Fruit fly (Drosophila melanogaster): ENCODE measurements around the gene me31B.

The me31B gene

dm6 chr2L:10238726-10239652 lies at the start of gene me31B:
Gene me31B, plus strand, starts transcription at chr2L:10239341.
- TF ChIP-seq noc (tag; optimal IDR thresholded peaks at IDR 0.05), result no peak

dm6 chr2L:10191396-10191795 lies 47.7 kb upstream of the me31B start, which contains the start of gene Fum4:
Gene Fum4, minus strand, starts transcription at chr2L:10191496.
- TF ChIP-seq noc (tag; optimal IDR thresholded peaks at IDR 0.05), result no peak

- TF ChIP-seq noc (tag; optimal IDR thresholded peaks at IDR 0.05), result no peak
Observed at dm6 chr2L:10198911-10199310, 40.2 kb upstream of the me31B start, which contains the start of gene Sur. Gene Sur, minus strand, starts transcription at chr2L:10199117.

- peak; percentile 88 for TF ChIP-seq noc (tag; optimal IDR thresholded peaks at IDR 0.05)
Observed at dm6 chr2L:10200847-10201246, 38.3 kb upstream of the me31B start, which contains the start of the genes Ripalpha and RpL7. Gene Ripalpha, minus strand, starts transcription at chr2L:10200974. Gene RpL7, plus strand, starts transcription at chr2L:10201004.

DNA sequence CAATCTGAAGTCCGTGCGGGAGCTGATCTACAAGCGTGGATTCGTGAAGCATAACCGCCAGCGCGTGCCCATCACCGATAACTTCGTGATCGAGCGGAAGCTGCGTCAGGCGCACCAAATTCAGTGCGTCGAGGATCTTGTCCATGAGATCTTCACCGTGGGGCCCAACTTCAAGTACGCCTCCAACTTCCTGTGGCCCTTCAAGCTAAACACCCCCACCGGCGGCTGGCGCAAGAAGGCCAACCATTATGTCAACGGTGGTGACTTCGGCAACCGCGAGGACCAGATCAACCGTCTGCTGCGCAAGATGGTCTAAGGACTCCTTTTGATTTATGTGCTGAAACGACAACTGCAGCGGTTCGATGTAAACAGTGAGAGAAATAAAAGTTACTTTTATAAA lies 37.4 kb upstream of the me31B start:
- TF ChIP-seq noc (tag; optimal IDR thresholded peaks at IDR 0.05), result no peak

DNA sequence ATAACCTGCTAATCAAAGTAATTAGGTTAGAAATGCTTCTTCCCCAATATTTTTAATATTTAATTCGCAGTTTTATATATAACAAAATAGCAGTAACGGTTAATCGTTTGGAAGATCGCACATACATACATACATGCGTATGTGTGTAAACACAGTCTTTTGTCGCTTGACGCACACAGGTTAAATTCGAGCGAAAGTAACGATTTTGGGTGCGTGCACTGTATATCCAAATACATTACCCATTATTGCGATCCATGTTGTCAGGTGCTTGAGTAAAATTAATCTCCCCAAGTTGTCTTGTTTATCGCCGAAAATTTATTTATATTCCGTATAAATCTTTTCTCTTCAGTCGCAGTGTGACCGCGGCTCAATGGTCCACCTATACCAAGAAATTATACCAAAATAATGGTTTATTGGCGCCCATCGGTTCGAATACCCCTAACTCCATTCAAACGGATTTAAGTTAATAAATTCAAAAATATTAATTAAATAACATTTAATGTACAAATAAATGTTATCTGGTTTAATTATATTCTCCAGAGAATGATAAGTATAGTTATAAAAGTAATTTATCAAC lies 35.1 kb upstream of the me31B start, which contains the start of gene CG34159:
TSS of gene CG34159 (minus strand) at position 385 of the 577 bp plus-strand sequence.
- peak; percentile 13 for TF ChIP-seq noc (tag; optimal IDR thresholded peaks at IDR 0.05)

DNA sequence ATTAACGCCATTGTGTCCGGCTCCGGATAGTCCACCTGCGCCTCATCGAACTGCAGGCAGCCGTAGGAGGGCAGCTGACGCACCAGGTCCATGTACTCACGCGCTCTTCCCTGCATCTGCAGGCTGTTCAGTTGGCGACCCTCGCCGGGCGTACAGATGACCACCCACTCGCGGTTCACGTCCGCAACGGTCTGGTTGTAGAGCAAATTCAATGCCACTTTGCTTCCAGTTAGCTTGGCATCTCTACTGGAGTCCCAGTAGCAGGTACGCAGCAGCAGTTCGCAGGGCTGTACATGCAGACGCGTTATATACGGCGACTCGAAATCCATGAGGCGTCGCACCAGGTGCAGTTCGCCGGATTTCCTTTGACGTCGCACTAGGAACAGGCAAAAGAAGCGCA lies 33.2 kb upstream of the me31B start:
- no peak for TF ChIP-seq noc (tag; optimal IDR thresholded peaks at IDR 0.05)

- no peak for TF ChIP-seq noc (tag; optimal IDR thresholded peaks at IDR 0.05)
Observed at dm6 chr2L:10206633-10207162, 32.4 kb upstream of the me31B start, which contains the start of gene Snx17. Gene Snx17, minus strand, starts transcription at chr2L:10206961.

dm6 chr2L:10208799-10209794 lies 30.0 kb upstream of the me31B start, which contains the start of gene CG5731:
Gene CG5731, minus strand, starts transcription at chr2L:10209744.
- no peak for TF ChIP-seq noc (tag; optimal IDR thresholded peaks at IDR 0.05)

DNA sequence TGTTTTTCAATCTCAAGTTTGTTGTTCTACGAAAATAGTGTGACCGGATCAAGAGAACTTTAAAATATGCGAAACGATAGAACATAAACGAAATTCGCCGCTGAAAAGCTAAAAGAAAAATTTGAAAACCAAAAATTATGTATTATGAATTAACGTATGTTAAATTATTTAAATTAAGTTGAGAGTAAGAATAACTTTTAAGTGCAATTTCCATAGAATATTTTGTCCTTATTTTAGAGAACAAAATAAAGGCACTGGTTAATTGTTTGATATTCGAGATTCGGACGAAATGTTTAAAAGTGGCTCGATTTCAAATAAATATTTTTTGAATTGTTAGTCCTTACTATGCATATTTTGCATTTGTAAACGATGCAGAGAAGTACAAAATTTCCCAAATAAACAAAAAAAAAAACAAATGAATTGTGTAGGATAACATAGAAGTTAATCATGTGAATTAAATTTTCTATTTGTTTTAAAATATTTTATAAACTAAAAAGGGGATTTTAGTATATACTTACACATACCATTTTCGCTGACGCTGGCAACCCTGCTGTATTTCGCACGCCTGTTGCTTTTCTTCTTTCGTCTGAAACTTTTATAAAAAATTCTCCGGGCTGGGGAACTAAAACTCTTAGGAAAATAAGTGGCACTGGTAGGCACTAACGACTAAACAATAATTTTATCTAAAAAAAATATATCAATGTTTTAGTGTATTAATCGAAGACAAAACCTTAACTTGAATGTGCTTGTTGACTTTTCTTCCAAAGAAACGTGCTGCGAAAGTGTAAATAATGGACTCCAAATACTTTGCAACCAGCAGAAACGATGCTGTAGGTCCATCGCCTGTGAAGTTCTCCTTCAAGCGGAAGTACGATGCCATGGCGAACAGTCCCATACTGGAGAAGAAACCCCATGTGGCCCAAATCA lies 28.2 kb upstream of the me31B start, which contains the start of the genes CG5727 and ath:
TSS of gene CG5727 (minus strand) at position 51 of the 927 bp plus-strand sequence.
TSS of gene ath (plus strand) at position 513 of the 927 bp plus-strand sequence.
- TF ChIP-seq noc (tag; optimal IDR thresholded peaks at IDR 0.05), result no peak

- TF ChIP-seq noc (tag; optimal IDR thresholded peaks at IDR 0.05), result no peak
Observed at dm6 chr2L:10220010-10220409, 19.1 kb upstream of the me31B start.

DNA sequence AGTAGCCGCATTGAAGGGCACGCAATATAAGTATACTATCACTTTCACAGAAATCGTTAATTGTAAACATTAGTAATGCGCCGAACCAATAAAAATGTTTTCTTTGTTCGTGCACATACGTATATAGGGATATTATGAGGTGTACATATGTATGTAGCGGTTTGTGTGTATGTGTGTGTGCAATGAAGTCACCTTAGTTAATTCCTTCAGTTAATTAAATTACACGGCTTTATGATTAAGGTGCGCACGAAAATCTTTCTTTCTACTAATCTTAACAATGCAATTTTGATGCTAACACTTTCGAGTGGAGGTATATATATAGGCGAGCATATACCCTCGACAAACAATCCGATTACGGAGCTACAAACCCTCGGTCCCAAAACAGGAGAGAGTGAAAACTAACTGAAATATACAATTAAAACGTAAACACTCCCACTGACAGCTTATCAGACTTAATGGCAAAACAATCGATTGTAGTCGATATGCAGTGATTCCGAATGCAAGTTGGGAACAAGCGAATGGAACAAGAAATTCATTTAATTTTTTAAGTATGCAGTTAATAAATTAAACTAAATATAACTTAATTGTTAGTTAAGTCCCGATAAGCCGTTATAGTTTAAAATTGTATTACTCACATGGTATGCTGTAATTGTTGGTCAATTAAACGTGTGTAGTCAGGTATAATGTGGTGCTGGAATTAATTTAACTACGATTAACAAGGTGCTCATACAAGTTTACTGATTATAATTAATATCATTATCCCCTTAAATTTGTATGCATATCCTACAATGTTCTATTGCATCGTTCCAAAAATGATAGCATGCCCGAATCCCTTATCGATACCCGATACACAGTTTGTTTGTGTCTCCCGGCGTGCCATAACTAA lies 18.4 kb upstream of the me31B start, which contains the start of the genes Npc1a and Prosalpha6:
TSS of gene Npc1a (minus strand) at position 716 of the 886 bp plus-strand sequence.
TSS of gene Prosalpha6 (plus strand) at position 851 of the 886 bp plus-strand sequence.
- TF ChIP-seq noc (tag; optimal IDR thresholded peaks at IDR 0.05), result no peak

dm6 chr2L:10221387-10221705 lies 17.8 kb upstream of the me31B start:
- no peak for TF ChIP-seq noc (tag; optimal IDR thresholded peaks at IDR 0.05)
